Comparison of ENCODE assay signal across 1 worm cellular context in genomic region chrIV:1923722-1924121, ce11.
TF ChIP-seq lines count a peak whose summit lies in the region.

TSS of gene denn-4 (plus strand) at chrIV:1924001.

TF ChIP-seq in whole organism, L1 larva, 84 proteins besides CTCF, POLR2A, EP300 and RAD21 (continued from another document):
- TF ChIP-seq lin-35 (GFP tag; optimal IDR thresholded peaks at IDR 0.05; lab: Kevin White, UChicago) (peak; percentile 11 to 48), skn-1 (tag; optimal IDR thresholded peaks at IDR 0.05; lab: Kevin White, UChicago) (peak; percentile 45), nhr-90 (tag; optimal IDR thresholded peaks at IDR 0.05; lab: Kevin White, UChicago; ENCODE audit: poor library complexity) (no peak), dsc-1 (tag; optimal IDR thresholded peaks at IDR 0.05; lab: Kevin White, UChicago) (no peak), lin-13 (GFP tag; optimal IDR thresholded peaks at IDR 0.05; lab: Kevin White, UChicago) (no peak), nhr-85 (tag; lab: Kevin White, UChicago) (peak; percentile 60), F16B12.6 (tag; optimal IDR thresholded peaks at IDR 0.05; lab: Kevin White, UChicago) (peak; percentile 11), ceh-8 (GFP tag; optimal IDR thresholded peaks at IDR 0.05; lab: Kevin White, UChicago) (no peak), ceh-90 (tag; optimal IDR thresholded peaks at IDR 0.05; lab: Kevin White, UChicago) (no peak), lin-15B (tag; optimal IDR thresholded peaks at IDR 0.05; lab: Kevin White, UChicago) (peak; percentile 4), dpl-1 (GFP tag; optimal IDR thresholded peaks at IDR 0.05; lab: Kevin White, UChicago) (peak in 2 of 3 experiments; percentile 14 to 58), unc-130 (tag; optimal IDR thresholded peaks at IDR 0.05; lab: Kevin White, UChicago) (peak; percentile 10), grh-1 (GFP tag; IDR thresholded peaks at IDR 0.05; lab: Robert Waterston, UW) (no peak), blmp-1 (tag; optimal IDR thresholded peaks at IDR 0.05; lab: Kevin White, UChicago) (peak; percentile 20), ceh-88 (GFP tag; IDR thresholded peaks at IDR 0.05; lab: Robert Waterston, UW) (no peak)
